Worm (Caenorhabditis elegans) whole organism, young adult: ENCODE results near the gene spp-26.

ENCODE experiments used
- B0019.2 ChIP-seq: fragments of 200-800 bp; sonication (Bioruptor generic); conservative IDR thresholded peaks from 2 replicates; pipeline ENCODE4 v1.3.6; 2022; ENCODE audit warnings: missing genetic modification reagents, missing genetic modification characterization, missing compliant biosample characterization
- hrde-1 ChIP-seq: sonication (generic microtip); optimal IDR thresholded peaks from 2 replicates; lab custom pipeline; 2016; ENCODE audit warnings: missing genetic modification characterization, mild to moderate bottlenecking, missing compliant biosample characterization, moderate library complexity, missing genotype, missing genetic modification reagents, borderline replicate concordance

- TF ChIP-seq hrde-1 (tag; lab: Kevin White, UChicago) (no peak), B0019.2 (no peak)
Observed at ce11 chrV:6533030-6533429, 26.0 kb downstream of the spp-26 start, which contains the start of gene hpo-26.
